Worm (Caenorhabditis elegans): ENCODE results near the gene D1014.7.

Gene D1014.7

DNA sequence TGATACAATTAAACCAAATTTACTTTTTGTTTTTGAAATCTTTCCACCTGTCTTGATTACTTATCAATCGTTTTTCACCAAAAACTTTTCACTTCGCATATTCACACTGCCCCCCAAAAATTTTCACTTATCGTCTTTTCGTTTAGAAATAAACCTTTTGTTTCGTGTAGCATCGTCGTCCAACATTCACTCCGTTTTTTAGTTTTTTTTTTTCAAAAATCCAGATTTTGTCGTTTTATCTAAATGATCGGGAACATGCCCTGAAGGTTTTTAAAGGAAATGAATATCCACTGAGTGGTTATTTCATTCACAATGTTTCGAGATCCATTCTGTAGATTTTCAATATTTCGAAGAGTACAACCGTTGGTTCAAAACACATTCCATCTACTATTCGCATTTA lies at the start of gene D1014.7:
D1014.7 (plus strand) TSS at position 301 of the 400 bp plus-strand sequence.
- TF ChIP-seq ceh-43 (GFP tag; optimal IDR thresholded peaks at IDR 0.05), result no peak
- TF ChIP-seq mep-1 (tag; optimal IDR thresholded peaks at IDR 0.05), result no peak
- no peak for TF ChIP-seq lin-13 (tag; optimal IDR thresholded peaks at IDR 0.05)
- TF ChIP-seq hlh-1 (tag; optimal IDR thresholded peaks at IDR 0.05), result no peak
- no peak for TF ChIP-seq mab-5 (tag; optimal IDR thresholded peaks at IDR 0.05)
- no peak for TF ChIP-seq pha-4 (tag; optimal IDR thresholded peaks at IDR 0.05)
- no peak for TF ChIP-seq nhr-2 (tag; optimal IDR thresholded peaks at IDR 0.05)
- TF ChIP-seq ztf-11 (tag; optimal IDR thresholded peaks at IDR 0.05), result no peak
- no peak for TF ChIP-seq zip-8 (tag; optimal IDR thresholded peaks at IDR 0.05)
- no peak for TF ChIP-seq sptf-1 (tag; optimal IDR thresholded peaks at IDR 0.05)
- TF ChIP-seq elt-3 (tag; optimal IDR thresholded peaks at IDR 0.05), result no peak
- TF ChIP-seq nhr-237 (tag; optimal IDR thresholded peaks at IDR 0.05), result no peak

DNA sequence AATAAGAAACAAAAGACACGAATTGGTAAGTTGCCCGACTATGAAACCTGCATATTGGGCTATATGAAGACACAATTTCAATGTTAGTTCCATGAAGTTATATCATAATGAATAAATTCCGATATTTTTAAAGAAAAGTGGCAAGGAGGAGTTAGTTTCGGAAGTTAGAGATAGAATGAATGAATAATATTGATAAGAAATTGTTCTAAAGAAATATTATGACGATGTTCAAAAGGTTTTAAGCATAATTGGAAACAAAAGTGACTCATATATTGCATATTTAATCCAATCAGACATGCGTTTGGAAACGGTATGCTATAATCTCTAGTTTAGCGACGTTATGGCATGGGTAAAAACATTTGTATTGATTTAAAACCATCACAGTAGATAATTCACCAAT lies 48.4 kb upstream of the D1014.7 start, which contains the start of gene str-143:
str-143 (minus strand) TSS at position 101 of the 400 bp plus-strand sequence.
- TF ChIP-seq nhr-237 (tag; optimal IDR thresholded peaks at IDR 0.05), result no peak
- TF ChIP-seq blmp-1 (tag; optimal IDR thresholded peaks at IDR 0.05), result no peak
- TF ChIP-seq elt-1 (tag; optimal IDR thresholded peaks at IDR 0.05; ENCODE audit: borderline replicate concordance, insufficient read depth), result no peak
- TF ChIP-seq tbx-8 (GFP tag; optimal IDR thresholded peaks at IDR 0.05), result no peak
- no peak for TF ChIP-seq ceh-83 (GFP tag; optimal IDR thresholded peaks at IDR 0.05)

DNA sequence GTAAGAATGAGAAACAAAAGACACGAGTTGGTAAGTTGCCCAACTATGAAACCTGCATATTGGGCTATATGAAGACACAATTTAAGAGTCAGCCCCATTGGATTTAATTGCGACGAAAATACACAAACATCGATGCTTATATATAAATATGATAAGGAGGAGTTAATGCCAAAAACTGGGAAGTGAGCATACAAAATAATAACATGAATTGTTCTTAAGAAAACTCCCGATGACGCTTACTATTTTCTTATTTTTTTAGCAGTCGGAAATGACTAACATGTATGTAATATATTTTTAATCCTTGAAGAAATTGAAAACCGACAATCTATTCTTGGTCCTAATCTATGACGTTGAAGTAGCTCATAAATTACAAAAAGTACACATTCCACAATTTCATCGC lies 46.0 kb upstream of the D1014.7 start, which contains the start of gene str-144:
str-144 (minus strand) TSS at position 101 of the 400 bp plus-strand sequence.
- TF ChIP-seq mep-1 (tag; optimal IDR thresholded peaks at IDR 0.05), result no peak
- TF ChIP-seq unc-39 (tag; optimal IDR thresholded peaks at IDR 0.05), result no peak
- TF ChIP-seq sptf-1 (tag; optimal IDR thresholded peaks at IDR 0.05), result no peak
- no peak for TF ChIP-seq unc-120 (tag; optimal IDR thresholded peaks at IDR 0.05; ENCODE audit: poor library complexity, severe bottlenecking)
- no peak for TF ChIP-seq sem-2 (GFP tag; optimal IDR thresholded peaks at IDR 0.05)
- TF ChIP-seq unc-62 (GFP tag; optimal IDR thresholded peaks at IDR 0.05), result no peak
- TF ChIP-seq nhr-12 (tag; optimal IDR thresholded peaks at IDR 0.05), result no peak
- TF ChIP-seq lin-32 (GFP tag; optimal IDR thresholded peaks at IDR 0.05), result no peak
- no peak for TF ChIP-seq hlh-1 (tag; optimal IDR thresholded peaks at IDR 0.05)
- TF ChIP-seq mab-5 (tag; optimal IDR thresholded peaks at IDR 0.05), result no peak
- TF ChIP-seq mls-2 (tag; optimal IDR thresholded peaks at IDR 0.05), result no peak
- no peak for TF ChIP-seq zip-8 (tag; optimal IDR thresholded peaks at IDR 0.05)
- TF ChIP-seq drap-1 (GFP tag; optimal IDR thresholded peaks at IDR 0.05), result no peak
- no peak for TF ChIP-seq blmp-1 (tag; optimal IDR thresholded peaks at IDR 0.05)
- no peak for TF ChIP-seq ces-1 (GFP tag; optimal IDR thresholded peaks at IDR 0.05)
- no peak for TF ChIP-seq nhr-2 (tag; optimal IDR thresholded peaks at IDR 0.05)
- no peak for TF ChIP-seq lin-13 (tag; optimal IDR thresholded peaks at IDR 0.05)
- TF ChIP-seq ztf-11 (tag; optimal IDR thresholded peaks at IDR 0.05), result no peak

DNA sequence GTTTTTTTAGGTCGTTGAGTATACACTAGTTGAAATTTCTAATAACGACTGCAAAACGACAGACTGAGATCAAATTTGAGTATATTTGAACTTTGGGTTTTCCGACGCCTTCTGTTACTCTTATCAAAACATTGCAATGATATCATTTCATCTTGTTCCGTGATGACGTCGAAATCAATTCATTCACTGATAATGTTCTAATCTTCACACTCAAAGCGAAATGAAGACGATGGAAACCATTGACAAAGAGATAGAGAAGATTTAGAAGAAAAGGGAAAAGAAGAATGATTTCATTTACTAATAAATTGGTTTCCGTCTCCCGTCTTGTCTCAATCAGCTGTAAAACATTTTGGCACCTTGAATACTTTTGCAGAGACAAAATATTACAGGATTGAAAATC lies 44.9 kb upstream of the D1014.7 start:
- TF ChIP-seq elt-3 (tag; optimal IDR thresholded peaks at IDR 0.05) (peak; percentile 78), lin-32 (GFP tag; optimal IDR thresholded peaks at IDR 0.05) (no peak)

DNA sequence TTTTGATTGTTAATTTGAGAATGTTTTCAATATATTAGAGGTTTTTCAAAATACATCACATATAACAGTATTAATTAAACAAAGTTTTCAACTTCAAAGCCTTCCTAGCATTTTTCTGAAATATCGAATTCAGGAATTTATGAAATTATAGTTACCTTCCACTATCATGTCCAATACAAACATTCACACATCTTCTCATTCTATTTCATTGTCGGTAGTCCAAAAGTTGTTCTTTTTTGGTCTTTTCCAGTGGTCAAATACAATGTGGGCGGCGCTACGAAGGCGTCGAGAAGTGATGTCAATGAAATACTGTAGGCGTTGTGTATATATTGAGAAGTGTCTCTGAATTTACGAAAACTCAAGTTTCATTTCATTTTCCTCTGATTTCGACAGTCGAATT lies 42.4 kb upstream of the D1014.7 start, which contains the start of gene catp-3:
catp-3 (plus strand) TSS at position 301 of the 400 bp plus-strand sequence.
- TF ChIP-seq blmp-1 (tag; optimal IDR thresholded peaks at IDR 0.05) (no peak), hlh-1 (tag; optimal IDR thresholded peaks at IDR 0.05) (no peak), lsy-2 (tag; optimal IDR thresholded peaks at IDR 0.05) (no peak), bed-3 (GFP tag; optimal IDR thresholded peaks at IDR 0.05) (no peak), tbx-8 (GFP tag; optimal IDR thresholded peaks at IDR 0.05) (no peak), elt-1 (tag; optimal IDR thresholded peaks at IDR 0.05; ENCODE audit: borderline replicate concordance, insufficient read depth) (no peak), lin-32 (GFP tag; optimal IDR thresholded peaks at IDR 0.05) (no peak)

DNA sequence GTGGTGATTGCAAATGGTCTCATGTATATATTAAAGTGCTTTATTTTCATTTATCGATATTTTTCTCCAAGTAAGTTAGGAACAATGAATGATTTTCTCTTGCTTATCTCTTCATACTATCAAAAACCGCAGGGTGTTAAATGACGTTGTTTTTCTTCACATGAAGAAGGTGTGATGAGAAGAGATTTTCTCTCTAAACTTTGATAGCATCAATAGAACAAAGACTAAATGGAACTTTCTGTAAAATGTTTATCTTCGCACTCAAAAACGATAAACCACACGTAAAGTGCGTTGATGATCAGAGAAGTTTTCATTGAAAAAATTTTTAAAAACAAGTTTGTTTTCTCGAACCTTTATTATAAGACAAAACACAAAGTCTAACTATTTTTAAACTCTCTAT lies 38.3 kb upstream of the D1014.7 start:
- TF ChIP-seq hlh-1 (tag; optimal IDR thresholded peaks at IDR 0.05) (no peak), nhr-12 (tag; optimal IDR thresholded peaks at IDR 0.05) (no peak), flh-1 (GFP tag; optimal IDR thresholded peaks at IDR 0.05) (no peak), lin-32 (GFP tag; optimal IDR thresholded peaks at IDR 0.05) (no peak)
